Worm (Caenorhabditis elegans) whole organism, L2 larva: ENCODE data around the gene dyf-6.

Source experiments
- C34F6.9 ChIP-seq: fragments of 150-350 bp; optimal IDR thresholded peaks from 2 replicates; lab custom pipeline; 2014; ENCODE audit warnings: missing biosample characterization, missing genetic modification characterization
- F13H6.1 ChIP-seq: sonication (generic microtip); optimal IDR thresholded peaks from 2 replicates; lab custom pipeline; 2016; ENCODE audit warnings: missing genetic modification characterization, missing compliant biosample characterization
- R02D3.7 ChIP-seq: fragments of 150-350 bp; optimal IDR thresholded peaks from 2 replicates; lab custom pipeline; 2014; ENCODE audit warnings: missing biosample characterization, missing genetic modification characterization
- Y55F3AM.14 ChIP-seq: fragments of 200-800 bp; sonication (Bioruptor generic); optimal IDR thresholded peaks from 2 replicates; lab custom pipeline; 2018; ENCODE audit warnings: mild to moderate bottlenecking, missing genetic modification characterization, missing compliant biosample characterization
- ZK546.5 ChIP-seq: sonication (generic microtip); optimal IDR thresholded peaks from 2 replicates; lab custom pipeline; 2017; ENCODE audit warnings: missing biosample characterization, missing genetic modification characterization
- aly-2 ChIP-seq: fragments of 150-350 bp; optimal IDR thresholded peaks from 2 replicates; lab custom pipeline; 2014; ENCODE audit warnings: missing biosample characterization, missing genetic modification characterization
- ama-1 ChIP-seq: fragments of 150-350 bp; optimal IDR thresholded peaks from 2 replicates; lab custom pipeline; 2018; ENCODE audit warnings: inconsistent platforms
- blmp-1 ChIP-seq: sonication (generic microtip); optimal IDR thresholded peaks from 2 replicates; lab custom pipeline; 2017; ENCODE audit warnings: missing genetic modification characterization, mild to moderate bottlenecking, missing compliant biosample characterization, antibody characterized with exemption, moderate library complexity; ENCODE audit not compliant: insufficient read depth
- ceh-16 ChIP-seq: fragments of 150-350 bp; optimal IDR thresholded peaks from 2 replicates; lab custom pipeline; 2014; ENCODE audit warnings: missing biosample characterization, missing genetic modification characterization
- ceh-82 ChIP-seq: fragments of 150-350 bp; optimal IDR thresholded peaks from 2 replicates; lab custom pipeline; 2014; ENCODE audit warnings: missing biosample characterization, missing genetic modification characterization
- crh-2 ChIP-seq: sonication (generic microtip); optimal IDR thresholded peaks from 2 replicates; lab custom pipeline; 2017; ENCODE audit warnings: missing biosample characterization, missing genetic modification characterization
- dmd-4 ChIP-seq: sonication (generic microtip); optimal IDR thresholded peaks from 2 replicates; lab custom pipeline; 2017; ENCODE audit warnings: missing biosample characterization, missing genetic modification characterization
- egl-27 ChIP-seq: sonication (generic microtip); optimal IDR thresholded peaks from 3 replicates; lab custom pipeline; 2017; ENCODE audit warnings: missing biosample characterization, missing genetic modification reagents, missing genetic modification characterization
- elt-3 ChIP-seq: sonication (generic microtip); optimal IDR thresholded peaks from 2 replicates; lab custom pipeline; 2017; ENCODE audit warnings: missing biosample characterization, missing genetic modification characterization
- fos-1 ChIP-seq: fragments of 150-350 bp; optimal IDR thresholded peaks from 2 replicates; lab custom pipeline; 2014; ENCODE audit warnings: missing biosample characterization, missing genetic modification characterization
- gmeb-1 ChIP-seq: fragments of 150-350 bp; optimal IDR thresholded peaks from 2 replicates; lab custom pipeline; 2014; ENCODE audit warnings: missing biosample characterization, missing genetic modification characterization
- lin-11 ChIP-seq: fragments of 150-350 bp; sonication (generic microtip); optimal IDR thresholded peaks from 2 replicates; lab custom pipeline; 2014; ENCODE audit warnings: missing biosample characterization, missing genetic modification characterization, inconsistent platforms, mixed read lengths
- lin-39 ChIP-seq: fragments of 150-350 bp; optimal IDR thresholded peaks from 2 replicates; lab custom pipeline; 2014; ENCODE audit warnings: missing biosample characterization, missing genetic modification reagents, missing genetic modification characterization
- lsy-2 ChIP-seq, 2 experiments: fragments of 150-350 bp in 1 of 2; sonication (generic microtip) in 1 of 2; optimal IDR thresholded peaks; 2 replicates each; lab custom pipeline; 2014 to 2017; ENCODE audit warnings: missing biosample characterization in 2 of 2, missing genetic modification characterization in 2 of 2
- mab-5 ChIP-seq: fragments of 150-350 bp; optimal IDR thresholded peaks from 2 replicates; lab custom pipeline; 2014; ENCODE audit warnings: missing biosample characterization, missing genetic modification characterization
- mbf-1 ChIP-seq: sonication (generic microtip); optimal IDR thresholded peaks from 2 replicates; lab custom pipeline; 2017; ENCODE audit warnings: missing biosample characterization, missing genetic modification characterization
- nhr-10 ChIP-seq: sonication (generic microtip); optimal IDR thresholded peaks from 2 replicates; lab custom pipeline; 2017; ENCODE audit warnings: missing biosample characterization, missing genetic modification characterization
- nhr-11 ChIP-seq: fragments of 150-350 bp; optimal IDR thresholded peaks from 2 replicates; lab custom pipeline; 2014; ENCODE audit warnings: missing biosample characterization, missing genetic modification characterization
- nhr-12 ChIP-seq: fragments of 150-350 bp; optimal IDR thresholded peaks from 2 replicates; lab custom pipeline; 2014; ENCODE audit warnings: missing biosample characterization, missing genetic modification characterization
- nhr-129 ChIP-seq: fragments of 150-350 bp; optimal IDR thresholded peaks from 2 replicates; lab custom pipeline; 2014; ENCODE audit warnings: missing biosample characterization, missing genetic modification characterization
- nhr-21 ChIP-seq: fragments of 150-350 bp; optimal IDR thresholded peaks from 2 replicates; lab custom pipeline; 2014; ENCODE audit warnings: missing biosample characterization, missing genetic modification characterization
- nhr-23 ChIP-seq: fragments of 150-350 bp; optimal IDR thresholded peaks from 2 replicates; lab custom pipeline; 2014; ENCODE audit warnings: missing biosample characterization, missing genetic modification reagents, missing genetic modification characterization
- nhr-237 ChIP-seq: fragments of 150-350 bp; optimal IDR thresholded peaks from 2 replicates; lab custom pipeline; 2014; ENCODE audit warnings: missing biosample characterization, missing genetic modification characterization
- nhr-25 ChIP-seq: fragments of 150-350 bp; sonication (generic microtip); optimal IDR thresholded peaks from 3 replicates; lab custom pipeline; 2014; ENCODE audit warnings: missing biosample characterization, missing genetic modification characterization
- nhr-6 ChIP-seq: fragments of 150-350 bp; optimal IDR thresholded peaks from 2 replicates; lab custom pipeline; 2014; ENCODE audit warnings: missing biosample characterization, missing genetic modification characterization
- nhr-77 ChIP-seq: fragments of 150-350 bp; optimal IDR thresholded peaks from 2 replicates; lab custom pipeline; 2014; ENCODE audit warnings: missing biosample characterization, missing genetic modification characterization
- peb-1 ChIP-seq: fragments of 150-350 bp; optimal IDR thresholded peaks from 2 replicates; lab custom pipeline; 2014; ENCODE audit warnings: missing biosample characterization, missing genetic modification characterization
- sem-4 ChIP-seq: fragments of 150-350 bp; optimal IDR thresholded peaks from 2 replicates; lab custom pipeline; 2014; ENCODE audit warnings: missing biosample characterization, missing genetic modification reagents, missing genetic modification characterization
- skn-1 ChIP-seq: sonication (generic microtip); optimal IDR thresholded peaks from 2 replicates; lab custom pipeline; 2017; ENCODE audit warnings: missing biosample characterization, missing genetic modification characterization
- sma-3 ChIP-seq: sonication (generic microtip); optimal IDR thresholded peaks from 2 replicates; lab custom pipeline; 2016; ENCODE audit warnings: missing genetic modification reagents, missing genetic modification characterization, missing compliant biosample characterization
- sma-9 ChIP-seq, 2 experiments: fragments of 150-350 bp in 1 of 2; sonication (generic microtip) in 1 of 2; optimal IDR thresholded peaks; 2 replicates each; lab custom pipeline; 2014 to 2016; ENCODE audit warnings: missing genetic modification characterization in 2 of 2, mild to moderate bottlenecking in 1 of 2, missing biosample characterization in 1 of 2, missing compliant biosample characterization in 1 of 2, missing genetic modification reagents in 1 of 2, moderate library complexity in 1 of 2
- snpc-4 ChIP-seq: fragments of 150-350 bp; optimal IDR thresholded peaks from 2 replicates; lab custom pipeline; 2014; ENCODE audit warnings: missing biosample characterization, missing genetic modification characterization
- unc-39 ChIP-seq: fragments of 150-350 bp; optimal IDR thresholded peaks from 2 replicates; lab custom pipeline; 2014; ENCODE audit warnings: missing biosample characterization, missing genetic modification characterization
- unc-55 ChIP-seq: fragments of 150-350 bp; sonication (generic microtip); optimal IDR thresholded peaks from 3 replicates; lab custom pipeline; 2014; ENCODE audit warnings: missing biosample characterization, missing genetic modification reagents, missing genetic modification characterization
- unc-62 ChIP-seq: fragments of 150-350 bp; optimal IDR thresholded peaks from 2 replicates; lab custom pipeline; 2014; ENCODE audit warnings: missing biosample characterization, missing genetic modification reagents, missing genetic modification characterization
- zag-1 ChIP-seq: fragments of 150-350 bp; optimal IDR thresholded peaks from 2 replicates; lab custom pipeline; 2014; ENCODE audit warnings: missing biosample characterization, missing genetic modification characterization
- ztf-1 ChIP-seq: fragments of 200-800 bp; sonication (Bioruptor generic); conservative IDR thresholded peaks from 2 replicates; pipeline ENCODE4 v1.3.6; 2022; ENCODE audit warnings: missing genetic modification characterization, missing compliant biosample characterization
- ztf-11 ChIP-seq: sonication (generic microtip); optimal IDR thresholded peaks from 2 replicates; lab custom pipeline; 2017; ENCODE audit warnings: missing biosample characterization, missing genetic modification characterization
- ztf-4 ChIP-seq: fragments of 150-350 bp; optimal IDR thresholded peaks from 2 replicates; lab custom pipeline; 2014; ENCODE audit warnings: missing biosample characterization, missing genetic modification characterization

Gene dyf-6

DNA sequence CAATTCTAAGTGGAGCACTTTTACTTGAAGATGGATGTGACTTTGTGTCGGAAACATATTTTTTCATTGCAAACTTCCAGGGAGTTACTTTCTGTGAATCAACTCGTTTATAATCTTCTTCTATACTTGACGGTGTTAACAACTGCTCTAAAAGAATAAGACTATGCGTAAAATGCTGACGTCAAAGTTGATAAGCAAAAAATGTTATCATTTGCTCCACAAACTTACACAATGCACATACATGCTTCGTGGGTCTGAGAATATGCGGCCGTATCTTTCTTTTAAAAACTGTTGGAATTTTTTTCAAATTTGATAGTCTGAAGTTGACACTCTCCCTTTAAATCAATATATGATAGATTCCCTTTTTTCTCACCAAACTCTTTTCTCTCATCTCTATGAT is 8.9 kb upstream of the dyf-6 start:
- no peak for TF ChIP-seq nhr-237
- peak; percentile 46 for TF ChIP-seq sma-9 (GFP tag; optimal IDR thresholded peaks at IDR 0.05; lab: Kevin White, UChicago)
- TF ChIP-seq sma-9 (tag; optimal IDR thresholded peaks at IDR 0.05; lab: Kevin White, UChicago): no peak
- TF ChIP-seq crh-2 (tag; lab: Kevin White, UChicago): peak; percentile 30
- peak; percentile 42 for TF ChIP-seq fos-1 (tag; lab: Kevin White, UChicago)

- TF ChIP-seq ceh-16 (tag; lab: Kevin White, UChicago) (no peak), F13H6.1 (peak; percentile 85), zag-1 (tag; lab: Kevin White, UChicago) (no peak), sma-3 (GFP tag; lab: Kevin White, UChicago) (no peak), nhr-129 (tag; lab: Kevin White, UChicago) (peak; percentile 71), lin-11 (tag; lab: Kevin White, UChicago) (no peak), ztf-1 (GFP tag; lab: Robert Waterston, UW) (no peak), dmd-4 (no peak), mbf-1 (tag; lab: Kevin White, UChicago) (no peak), gmeb-1 (tag; lab: Kevin White, UChicago) (no peak), ama-1 (lab: Kevin White, UChicago) (no peak), nhr-6 (tag; lab: Kevin White, UChicago) (no peak), unc-62 (no peak), unc-55 (no peak), nhr-23 (tag; lab: Kevin White, UChicago) (no peak), ztf-4 (no peak), blmp-1 (tag; lab: Kevin White, UChicago) (no peak), sem-4 (peak; percentile 48), nhr-12 (tag; lab: Kevin White, UChicago) (no peak), nhr-10 (tag; lab: Kevin White, UChicago) (no peak), lsy-2 (tag; optimal IDR thresholded peaks at IDR 0.05; lab: Kevin White, UChicago) (no peak), aly-2 (tag; lab: Kevin White, UChicago) (no peak), nhr-11 (no peak), snpc-4 (tag; lab: Kevin White, UChicago) (no peak), egl-27 (tag; lab: Kevin White, UChicago) (no peak), mab-5 (peak; percentile 31), ZK546.5 (no peak), unc-39 (tag; lab: Kevin White, UChicago) (no peak), ztf-11 (tag; lab: Kevin White, UChicago) (no peak), nhr-21 (no peak), fos-1 (tag; lab: Kevin White, UChicago) (peak; percentile 49), elt-3 (tag; lab: Kevin White, UChicago) (no peak), R02D3.7 (tag; lab: Kevin White, UChicago) (no peak), nhr-77 (tag; lab: Kevin White, UChicago) (no peak), crh-2 (tag; lab: Kevin White, UChicago) (no peak), skn-1 (no peak), peb-1 (no peak), C34F6.9 (tag; lab: Kevin White, UChicago) (peak; percentile 30), nhr-25 (tag; lab: Kevin White, UChicago) (no peak), nhr-237 (no peak), lin-39 (no peak), sma-9 (GFP tag; optimal IDR thresholded peaks at IDR 0.05; lab: Kevin White, UChicago) (peak; percentile 65), sma-9 (tag; optimal IDR thresholded peaks at IDR 0.05; lab: Kevin White, UChicago) (no peak), ceh-82 (tag; lab: Kevin White, UChicago) (no peak)
Observed at ce11 chrX:10394238-10394637, 7.9 kb upstream of the dyf-6 start.

- TF ChIP-seq R02D3.7 (tag; lab: Kevin White, UChicago): no peak
- no peak for TF ChIP-seq lin-39
- TF ChIP-seq zag-1 (tag; lab: Kevin White, UChicago): no peak
- TF ChIP-seq sma-9 (GFP tag; optimal IDR thresholded peaks at IDR 0.05; lab: Kevin White, UChicago): no peak
- TF ChIP-seq sma-9 (tag; optimal IDR thresholded peaks at IDR 0.05; lab: Kevin White, UChicago): no peak
- no peak for TF ChIP-seq fos-1 (tag; lab: Kevin White, UChicago)
- no peak for TF ChIP-seq blmp-1 (tag; lab: Kevin White, UChicago)
- no peak for TF ChIP-seq peb-1
- no peak for TF ChIP-seq ama-1 (lab: Kevin White, UChicago)
- no peak for TF ChIP-seq Y55F3AM.14
- TF ChIP-seq sma-3 (GFP tag; lab: Kevin White, UChicago): no peak
- no peak for TF ChIP-seq nhr-237
Observed at ce11 chrX:10393362-10393761, 7.1 kb upstream of the dyf-6 start.
